Fruit fly (Drosophila melanogaster) whole organism, embryonic: ENCODE data around the gene CG7945.

Source experiments
- Atf3 ChIP-seq: fragments of 200-800 bp; sonication (Bioruptor generic); optimal IDR thresholded peaks from 3 replicates; lab custom pipeline; 2016; ENCODE audit warnings: missing biosample characterization, missing genetic modification characterization
- Bteb2 ChIP-seq: fragments of 200-800 bp; sonication (Bioruptor generic); optimal IDR thresholded peaks from 2 replicates; lab custom pipeline; 2016; ENCODE audit warnings: missing biosample characterization, missing genetic modification characterization
- CG10654 ChIP-seq: fragments of 200-800 bp; sonication (Bioruptor generic); optimal IDR thresholded peaks from 2 replicates; lab custom pipeline; 2016; ENCODE audit warnings: missing biosample characterization, missing genetic modification characterization
- CG11085 ChIP-seq: fragments of 200-800 bp; sonication (Bioruptor generic); IDR thresholded peaks from 2 replicates; pipeline ENCODE4 v1.3.6; 2022; ENCODE audit warnings: missing biosample characterization, missing genetic modification characterization
- CG11696 ChIP-seq: fragments of 200-800 bp; sonication (Bioruptor generic); IDR thresholded peaks from 2 replicates; pipeline ENCODE4 v1.3.6; 2022; ENCODE audit warnings: missing biosample characterization, missing genetic modification characterization
- CG12104 ChIP-seq: fragments of 200-800 bp; sonication (Bioruptor generic); optimal IDR thresholded peaks from 3 replicates; lab custom pipeline; 2016; ENCODE audit warnings: missing biosample characterization, missing genetic modification characterization
- CG12659 ChIP-seq: fragments of 200-800 bp; sonication (Bioruptor generic); optimal IDR thresholded peaks from 3 replicates; lab custom pipeline; 2017; ENCODE audit warnings: mild to moderate bottlenecking, missing biosample characterization, missing genetic modification reagents, missing genetic modification characterization
- CG13123 ChIP-seq: fragments of 200-800 bp; sonication (Bioruptor generic); optimal IDR thresholded peaks from 2 replicates; lab custom pipeline; 2016; ENCODE audit warnings: missing biosample characterization, missing genetic modification characterization
- CG13424 ChIP-seq: fragments of 200-800 bp; sonication (Bioruptor generic); optimal IDR thresholded peaks from 2 replicates; lab custom pipeline; 2019; ENCODE audit warnings: missing biosample characterization, mild to moderate bottlenecking, missing genetic modification characterization, moderate library complexity
- CG13775 ChIP-seq: fragments of 200-800 bp; sonication (Bioruptor generic); optimal IDR thresholded peaks from 3 replicates; lab custom pipeline; 2017; ENCODE audit warnings: missing biosample characterization, mild to moderate bottlenecking, missing genetic modification characterization
- CG14710 ChIP-seq: fragments of 200-800 bp; sonication (Bioruptor generic); optimal IDR thresholded peaks from 3 replicates; lab custom pipeline; 2019; ENCODE audit warnings: missing biosample characterization, mild to moderate bottlenecking, missing genetic modification characterization, moderate library complexity
- CG18599 ChIP-seq: fragments of 200-800 bp; sonication (Bioruptor generic); optimal IDR thresholded peaks from 3 replicates; lab custom pipeline; 2017; ENCODE audit warnings: missing biosample characterization, missing genetic modification characterization, mild to moderate bottlenecking, moderate library complexity, missing genetic modification reagents
- CG18764 ChIP-seq: fragments of 200-800 bp; sonication (Bioruptor generic); optimal IDR thresholded peaks from 3 replicates; lab custom pipeline; 2016; ENCODE audit warnings: missing biosample characterization, missing genetic modification characterization
- CG2202 ChIP-seq: fragments of 200-800 bp; sonication (Bioruptor generic); optimal IDR thresholded peaks from 2 replicates; lab custom pipeline; 2018; ENCODE audit warnings: missing biosample characterization, mild to moderate bottlenecking, missing genetic modification characterization
- CG2678 ChIP-seq: fragments of 200-800 bp; sonication (Bioruptor generic); optimal IDR thresholded peaks from 3 replicates; lab custom pipeline; 2019; ENCODE audit warnings: missing biosample characterization, mild to moderate bottlenecking, missing genetic modification characterization, moderate library complexity
- CG31388 ChIP-seq: fragments of 200-800 bp; sonication (Bioruptor generic); optimal IDR thresholded peaks from 2 replicates; lab custom pipeline; 2016; ENCODE audit warnings: missing biosample characterization, missing genetic modification characterization
- CG32532 ChIP-seq: fragments of 200-800 bp; sonication (Bioruptor generic); IDR thresholded peaks from 2 replicates; pipeline ENCODE4 v1.3.6; 2022; ENCODE audit warnings: missing biosample characterization, missing genetic modification characterization
- CG4707 ChIP-seq: fragments of 200-800 bp; sonication (Bioruptor generic); optimal IDR thresholded peaks from 2 replicates; lab custom pipeline; 2018; ENCODE audit warnings: missing biosample characterization, mild to moderate bottlenecking, missing genetic modification characterization, moderate library complexity
- CG7357 ChIP-seq: fragments of 200-800 bp; sonication (Bioruptor generic); IDR thresholded peaks from 3 replicates; pipeline ENCODE4 v1.3.6; 2022; ENCODE audit warnings: missing biosample characterization, missing genetic modification characterization
- CG7556 ChIP-seq: fragments of 200-800 bp; sonication (Bioruptor generic); optimal IDR thresholded peaks from 2 replicates; lab custom pipeline; 2017; ENCODE audit warnings: missing biosample characterization, mild to moderate bottlenecking, missing genetic modification characterization
- CG7928 ChIP-seq: fragments of 200-800 bp; sonication (Bioruptor generic); optimal IDR thresholded peaks from 2 replicates; lab custom pipeline; 2017; ENCODE audit warnings: missing biosample characterization, mild to moderate bottlenecking, missing genetic modification characterization
- CG9215 ChIP-seq: fragments of 200-800 bp; sonication (Bioruptor generic); IDR thresholded peaks from 2 replicates; pipeline ENCODE4 v1.3.6; 2022; ENCODE audit warnings: missing biosample characterization, missing genetic modification characterization
- D19A ChIP-seq: fragments of 200-800 bp; optimal IDR thresholded peaks from 3 replicates; lab custom pipeline; 2019; ENCODE audit warnings: missing biosample characterization, mild to moderate bottlenecking, missing genetic modification characterization, moderate library complexity
- D19B ChIP-seq: fragments of 200-800 bp; sonication (Bioruptor generic); optimal IDR thresholded peaks from 2 replicates; lab custom pipeline; 2017; ENCODE audit warnings: missing biosample characterization, mild to moderate bottlenecking, missing genetic modification characterization
- Dref ChIP-seq: fragments of 200-800 bp; sonication (Bioruptor generic); IDR thresholded peaks from 2 replicates; pipeline ENCODE4 v1.3.6; 2022; ENCODE audit warnings: missing biosample characterization, missing genetic modification characterization
- ERR ChIP-seq: fragments of 200-800 bp; sonication (Bioruptor generic); optimal IDR thresholded peaks from 2 replicates; lab custom pipeline; 2016; ENCODE audit warnings: missing biosample characterization, missing genetic modification characterization
- Fer1 ChIP-seq: fragments of 200-800 bp; sonication (Bioruptor generic); optimal IDR thresholded peaks from 2 replicates; lab custom pipeline; 2017; ENCODE audit warnings: missing biosample characterization, mild to moderate bottlenecking, missing genetic modification characterization
- Hey ChIP-seq: fragments of 200-800 bp; sonication (Bioruptor generic); optimal IDR thresholded peaks from 3 replicates; lab custom pipeline; 2018; ENCODE audit warnings: missing biosample characterization, mild to moderate bottlenecking, missing genetic modification characterization
- Jarid2 ChIP-seq: fragments of 200-800 bp; sonication (Bioruptor generic); optimal IDR thresholded peaks from 3 replicates; lab custom pipeline; 2017; ENCODE audit warnings: mild to moderate bottlenecking, missing biosample characterization, missing genetic modification reagents, missing genetic modification characterization
- Med ChIP-seq: fragments of 200-800 bp; sonication (Bioruptor generic); peaks from one replicate; lab custom pipeline; 2016; ENCODE audit warnings: missing biosample characterization, missing genetic modification characterization, mild to moderate bottlenecking, inconsistent platforms, moderate library complexity
- Nf-YA ChIP-seq: fragments of 200-800 bp; sonication (Bioruptor generic); IDR thresholded peaks from 2 replicates; pipeline ENCODE4 v1.3.6; 2022; ENCODE audit warnings: missing biosample characterization, missing genetic modification characterization
- Nf-YB ChIP-seq: fragments of 200-800 bp; sonication (Bioruptor generic); optimal IDR thresholded peaks from 3 replicates; lab custom pipeline; 2019; ENCODE audit warnings: missing biosample characterization, mild to moderate bottlenecking, missing genetic modification characterization, moderate library complexity
- Ssrp ChIP-seq: fragments of 200-800 bp; sonication (Bioruptor generic); optimal IDR thresholded peaks from 2 replicates; lab custom pipeline; 2018; ENCODE audit warnings: missing biosample characterization, mild to moderate bottlenecking, missing genetic modification characterization, moderate library complexity
- Usf ChIP-seq: fragments of 200-800 bp; sonication (Bioruptor generic); optimal IDR thresholded peaks from 2 replicates; lab custom pipeline; 2017; ENCODE audit warnings: missing genotype, missing biosample characterization, missing genetic modification characterization
- YL-1 ChIP-seq: fragments of 200-800 bp; sonication (Bioruptor generic); optimal IDR thresholded peaks from 3 replicates; lab custom pipeline; 2017; ENCODE audit warnings: missing biosample characterization, mild to moderate bottlenecking, missing genetic modification characterization
- ap ChIP-seq: fragments of 200-800 bp; sonication (Bioruptor generic); IDR thresholded peaks from 2 replicates; pipeline ENCODE4 v1.3.6; 2022; ENCODE audit warnings: missing biosample characterization, missing genetic modification characterization
- ase ChIP-seq: fragments of 200-800 bp; sonication (Bioruptor generic); IDR thresholded peaks from 3 replicates; pipeline ENCODE4 v1.3.6; 2022; ENCODE audit warnings: missing biosample characterization, missing genetic modification characterization
- cwo ChIP-seq: fragments of 200-800 bp; sonication (Bioruptor generic); optimal IDR thresholded peaks from 3 replicates; lab custom pipeline; 2017; ENCODE audit warnings: missing biosample characterization, missing genetic modification characterization, mild to moderate bottlenecking, moderate library complexity, missing genetic modification reagents
- gsb ChIP-seq: fragments of 200-800 bp; sonication (Bioruptor generic); IDR thresholded peaks from 2 replicates; pipeline ENCODE4 v1.3.6; 2022; ENCODE audit warnings: missing biosample characterization, missing genetic modification characterization
- gt ChIP-seq: fragments of 200-800 bp; sonication (Bioruptor generic); IDR thresholded peaks from 2 replicates; pipeline ENCODE4 v1.3.6; 2022; ENCODE audit warnings: missing biosample characterization, missing genetic modification characterization
- hkb ChIP-seq, 2 experiments: fragments of 200-800 bp in 1 of 2; fragments of >200 bp in 1 of 2; sonication (Bioruptor generic) in 1 of 2; IDR thresholded peaks in 1 of 2; optimal IDR thresholded peaks in 1 of 2; 2 replicates each; pipeline versions ENCODE4 v1.3.6 to Lab custom; 2017 to 2022; ENCODE audit warnings: missing biosample characterization in 1 of 2, missing genetic modification characterization in 1 of 2
- jigr1 ChIP-seq: fragments of 200-800 bp; sonication (Bioruptor generic); IDR thresholded peaks from 3 replicates; pipeline ENCODE4 v1.3.6; 2022; ENCODE audit warnings: missing biosample characterization, missing genetic modification characterization
- jumu ChIP-seq: fragments of 200-800 bp; sonication (Bioruptor generic); optimal IDR thresholded peaks from 3 replicates; lab custom pipeline; 2016; ENCODE audit warnings: missing biosample characterization, missing genetic modification characterization
- knrl ChIP-seq: fragments of 200-800 bp; sonication (Bioruptor generic); IDR thresholded peaks from 3 replicates; pipeline ENCODE4 v1.3.6; 2022; ENCODE audit warnings: missing biosample characterization, missing genetic modification characterization; ENCODE audit not compliant: partially characterized antibody
- lilli ChIP-seq: fragments of 200-800 bp; sonication (Bioruptor generic); optimal IDR thresholded peaks from 3 replicates; lab custom pipeline; 2016; ENCODE audit warnings: missing biosample characterization, missing genetic modification characterization
- nmo ChIP-seq: fragments of 200-800 bp; sonication (Bioruptor generic); optimal IDR thresholded peaks from 2 replicates; lab custom pipeline; 2018; ENCODE audit warnings: missing biosample characterization, mild to moderate bottlenecking, missing genetic modification characterization, moderate library complexity
- p53 ChIP-seq: fragments of 200-800 bp; sonication (Bioruptor generic); optimal IDR thresholded peaks from 2 replicates; lab custom pipeline; 2016; ENCODE audit warnings: missing biosample characterization, missing genetic modification characterization
- pan ChIP-seq, 4 experiments: fragments of >200 bp in 3 of 4; fragments of 200-800 bp in 1 of 4; sonication (Bioruptor generic) in 1 of 4; optimal IDR thresholded peaks in 3 of 4; IDR thresholded peaks in 1 of 4; 2 replicates each; pipeline versions ENCODE4 v1.3.6 to Lab custom; 2017 to 2022; ENCODE audit warnings: missing biosample characterization in 2 of 4, missing genetic modification characterization in 2 of 4, mixed read lengths in 1 of 4
- row ChIP-seq: fragments of 200-800 bp; sonication (Bioruptor generic); IDR thresholded peaks from 3 replicates; pipeline ENCODE4 v1.3.6; 2022; ENCODE audit warnings: missing biosample characterization, missing genetic modification characterization

The CG7945 gene

DNA sequence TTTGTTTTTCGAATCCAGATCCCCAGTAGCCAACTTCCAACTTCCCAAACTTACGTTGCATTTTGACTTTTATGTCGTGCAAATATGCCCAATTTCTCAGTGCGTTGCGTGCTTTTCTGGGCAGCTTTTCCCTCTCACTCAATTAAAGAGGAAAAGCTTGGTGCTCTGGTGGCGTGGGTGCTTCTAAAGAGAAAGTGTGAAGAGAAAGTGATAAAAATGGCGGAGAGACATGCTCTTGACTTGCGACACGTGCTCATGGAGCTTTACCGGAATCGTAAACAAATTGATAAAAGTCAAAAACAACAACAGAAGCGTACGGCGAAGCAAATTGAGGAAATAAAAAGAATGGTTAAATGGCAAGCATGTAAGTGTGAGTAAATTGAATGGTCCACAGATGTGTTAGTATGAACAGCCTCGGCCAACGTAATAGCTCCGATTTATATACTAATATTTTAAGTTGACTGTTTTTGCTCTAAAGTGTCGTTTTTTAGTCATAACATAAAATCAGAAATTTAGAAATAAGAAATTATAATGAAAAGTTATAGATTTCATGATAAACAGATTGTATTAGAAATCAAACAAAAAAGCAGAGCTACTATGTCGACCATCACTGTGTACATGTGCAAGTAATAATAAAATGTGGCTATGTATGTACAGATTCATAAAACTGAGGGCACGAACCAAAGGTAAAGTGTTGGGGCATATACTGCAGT, 29.9 kb downstream of the CG7945 start (continued):
- peak; percentile 63 for TF ChIP-seq row (GFP tag; lab: Robert Waterston, UW)
- no peak for TF ChIP-seq CG14710 (tag; lab: Kevin White, UChicago)
- TF ChIP-seq CG9215 = no peak
- no peak for TF ChIP-seq gt (GFP tag; lab: Robert Waterston, UW)
- TF ChIP-seq knrl (GFP tag; lab: Robert Waterston, UW) = no peak
- TF ChIP-seq hkb (optimal IDR thresholded peaks at IDR 0.05; lab: Kevin White, UChicago) = no peak
- peak; percentile 44 for TF ChIP-seq hkb (GFP tag; IDR thresholded peaks at IDR 0.05; lab: Robert Waterston, UW)
- peak; percentile 28 for TF ChIP-seq Fer1 (GFP tag; lab: Kevin White, UChicago)
- TF ChIP-seq CG12659 = peak; percentile 23
- no peak for TF ChIP-seq Dref
- no peak for TF ChIP-seq CG13123 (GFP tag; lab: Kevin White, UChicago)
- peak; percentile 3 for TF ChIP-seq Jarid2 (GFP tag; lab: Kevin White, UChicago)
- peak; percentile 15 for TF ChIP-seq nmo (GFP tag; lab: Kevin White, UChicago)
- no peak; the same call in 2 of the 3 replicates for TF ChIP-seq ase (GFP tag; lab: Robert Waterston, UW)
- TF ChIP-seq ERR (GFP tag; lab: Kevin White, UChicago) = no peak
- peak; percentile 48 for TF ChIP-seq CG7556 (GFP tag; lab: Kevin White, UChicago)
- no peak for TF ChIP-seq Hey (tag; lab: Kevin White, UChicago)
- TF ChIP-seq CG32532 (GFP tag; lab: Robert Waterston, UW) = peak; percentile 24; the same call in 1 of the 2 replicates
- TF ChIP-seq Med = no peak
- no peak for TF ChIP-seq Nf-YB
- TF ChIP-seq pan (optimal IDR thresholded peaks at IDR 0.05; lab: Kevin White, UChicago) = no peak
- peak in 1 of 2 experiments; percentile 12 for TF ChIP-seq pan (GFP tag; optimal IDR thresholded peaks at IDR 0.05 in 1 of 2, IDR thresholded peaks at IDR 0.05 in 1 of 2)
- no peak for TF ChIP-seq CG31388 (GFP tag; lab: Kevin White, UChicago)
- TF ChIP-seq CG13775 (GFP tag; lab: Kevin White, UChicago) = peak; percentile 14
- TF ChIP-seq CG18764 (GFP tag; lab: Kevin White, UChicago) = peak; percentile 77
- peak; percentile 36 for TF ChIP-seq CG13424 (tag; lab: Kevin White, UChicago)
- no peak for TF ChIP-seq lilli
- TF ChIP-seq CG2678 (tag; lab: Kevin White, UChicago) = peak; percentile 43
- no peak for TF ChIP-seq CG10654 (GFP tag; lab: Kevin White, UChicago)
- TF ChIP-seq CG18599 = peak; percentile 44
- TF ChIP-seq Nf-YA (GFP tag; lab: Robert Waterston, UW) = no peak
- no peak for TF ChIP-seq CG7357 (GFP tag; lab: Robert Waterston, UW)
- TF ChIP-seq CG11696 (GFP tag; lab: Robert Waterston, UW) = peak; percentile 77
- TF ChIP-seq CG2202 (tag; lab: Kevin White, UChicago) = no peak
- no peak for TF ChIP-seq YL-1
- TF ChIP-seq CG11085 (GFP tag; lab: Robert Waterston, UW) = no peak
- TF ChIP-seq jumu = no peak
- TF ChIP-seq D19B (GFP tag; lab: Kevin White, UChicago) = peak; percentile 3
- no peak for TF ChIP-seq CG4707 (GFP tag; lab: Kevin White, UChicago)
- TF ChIP-seq CG12104 = peak; percentile 16
- no peak for TF ChIP-seq Bteb2 (GFP tag; lab: Kevin White, UChicago)
- no peak for TF ChIP-seq jigr1 (GFP tag; lab: Robert Waterston, UW)
- peak; percentile 33 for TF ChIP-seq D19A
- no peak for TF ChIP-seq gsb (GFP tag; lab: Robert Waterston, UW)
- TF ChIP-seq p53 (GFP tag; lab: Kevin White, UChicago) = no peak
- no peak for TF ChIP-seq Atf3 (GFP tag; lab: Kevin White, UChicago)
- no peak for TF ChIP-seq Ssrp (tag; lab: Kevin White, UChicago)
- 0 out of 2 replicates have a peak, but pooled peaks have one; percentile 37 for TF ChIP-seq ap (GFP tag; lab: Robert Waterston, UW)
- no peak for TF ChIP-seq CG7928 (GFP tag; lab: Kevin White, UChicago)
- TF ChIP-seq Usf (GFP tag; lab: Kevin White, UChicago) = no peak
- peak; percentile 82 for TF ChIP-seq cwo (GFP tag; lab: Kevin White, UChicago)
